Worm (Caenorhabditis elegans) whole organism, young adult: ENCODE data around the gene egl-19.

ENCODE experiments used
- B0035.1 ChIP-seq: sonication (generic microtip); optimal IDR thresholded peaks from 2 replicates; lab custom pipeline; 2016; ENCODE audit warnings: missing genetic modification characterization, mild to moderate bottlenecking, missing compliant biosample characterization, missing genotype, missing genetic modification reagents
- D2030.7 ChIP-seq: fragments of 200-800 bp; sonication (Bioruptor generic); IDR thresholded peaks from 2 replicates; pipeline ENCODE4 v1.3.6; 2022; ENCODE audit warnings: missing genetic modification reagents, missing genetic modification characterization, missing compliant biosample characterization
- F22D6.2 ChIP-seq: sonication (generic microtip); optimal IDR thresholded peaks from 2 replicates; lab custom pipeline; 2016; ENCODE audit warnings: mild to moderate bottlenecking, missing genetic modification characterization, missing compliant biosample characterization
- F23B12.7 ChIP-seq: sonication (generic microtip); optimal IDR thresholded peaks from 2 replicates; lab custom pipeline; 2017; ENCODE audit warnings: missing genetic modification characterization, mild to moderate bottlenecking, missing compliant biosample characterization, antibody characterized with exemption, moderate library complexity; ENCODE audit not compliant: insufficient read depth
- F57C9.4 ChIP-seq: sonication (generic microtip); optimal IDR thresholded peaks from 2 replicates; lab custom pipeline; 2017; ENCODE audit warnings: mild to moderate bottlenecking, missing genetic modification characterization, missing compliant biosample characterization
- T26A5.8 ChIP-seq: sonication (generic microtip); optimal IDR thresholded peaks from 2 replicates; lab custom pipeline; 2016; ENCODE audit warnings: missing genetic modification characterization, missing compliant biosample characterization
- Y56A3A.18 ChIP-seq: fragments of 200-800 bp; sonication (Bioruptor generic); IDR thresholded peaks from 2 replicates; pipeline ENCODE4 v1.3.6; 2022; ENCODE audit warnings: missing genetic modification reagents, missing genetic modification characterization, missing compliant biosample characterization
- Y67H2A.10 ChIP-seq: fragments of 200-800 bp; sonication (Bioruptor generic); conservative IDR thresholded peaks from 2 replicates; pipeline ENCODE4 v1.3.6; 2022; ENCODE audit warnings: missing genetic modification reagents, missing genetic modification characterization, missing compliant biosample characterization
- ZK185.1 ChIP-seq: sonication (generic microtip); optimal IDR thresholded peaks from 2 replicates; lab custom pipeline; 2016; ENCODE audit warnings: mild to moderate bottlenecking, missing genetic modification characterization, missing compliant biosample characterization; ENCODE audit not compliant: poor library complexity, severe bottlenecking
- akir-1 ChIP-seq: fragments of 200-800 bp; sonication (Bioruptor generic); optimal IDR thresholded peaks from 2 replicates; lab custom pipeline; 2018; ENCODE audit warnings: mild to moderate bottlenecking, missing genetic modification characterization, moderate library complexity, missing compliant biosample characterization
- attf-3 ChIP-seq: fragments of 200-800 bp; sonication (Bioruptor generic); conservative IDR thresholded peaks from 2 replicates; pipeline ENCODE4 v1.3.6; 2022; ENCODE audit warnings: missing genetic modification reagents, missing genetic modification characterization, missing compliant biosample characterization
- attf-5 ChIP-seq: fragments of 200-800 bp; sonication (Bioruptor generic); optimal IDR thresholded peaks from 2 replicates; lab custom pipeline; 2018; ENCODE audit warnings: mild to moderate bottlenecking, missing genetic modification characterization, missing compliant biosample characterization
- cebp-2 ChIP-seq: fragments of 200-800 bp; sonication (Bioruptor generic); IDR thresholded peaks from 2 replicates; pipeline ENCODE4 v1.3.6; 2022; ENCODE audit warnings: missing genetic modification characterization, missing compliant biosample characterization
- ceh-27 ChIP-seq: fragments of 200-800 bp; sonication (Bioruptor generic); optimal IDR thresholded peaks from 2 replicates; lab custom pipeline; 2018; ENCODE audit warnings: mild to moderate bottlenecking, missing genetic modification characterization, moderate library complexity, missing compliant biosample characterization
- dpl-1 ChIP-seq: fragments of 150-350 bp; optimal IDR thresholded peaks from 2 replicates; lab custom pipeline; 2014; ENCODE audit warnings: missing biosample characterization, missing genetic modification reagents, missing genetic modification characterization
- gei-17 ChIP-seq: fragments of 200-800 bp; sonication (Bioruptor generic); optimal IDR thresholded peaks from 2 replicates; lab custom pipeline; 2018; ENCODE audit warnings: mild to moderate bottlenecking, missing genetic modification characterization, missing compliant biosample characterization
- hmg-1.2 ChIP-seq: fragments of 200-800 bp; sonication (Bioruptor generic); IDR thresholded peaks from 2 replicates; pipeline ENCODE4 v1.3.6; 2022; ENCODE audit warnings: missing genetic modification reagents, missing genetic modification characterization, missing compliant biosample characterization
- let-607 ChIP-seq, 2 experiments: fragments of 200-800 bp in 1 of 2; sonication (Bioruptor generic) in 1 of 2; sonication (generic microtip) in 1 of 2; optimal IDR thresholded peaks; 2 replicates each; lab custom pipeline; 2016 to 2018; ENCODE audit warnings: mild to moderate bottlenecking in 2 of 2, missing compliant biosample characterization in 2 of 2, missing genetic modification characterization in 2 of 2, moderate library complexity in 2 of 2, missing genotype in 1 of 2
- lin-26 ChIP-seq: fragments of 200-800 bp; sonication (Bioruptor generic); IDR thresholded peaks from 2 replicates; pipeline ENCODE4 v1.3.6; 2022; ENCODE audit warnings: missing genetic modification reagents, missing genetic modification characterization, missing compliant biosample characterization
- lin-40 ChIP-seq: sonication (generic microtip); optimal IDR thresholded peaks from 2 replicates; lab custom pipeline; 2016; ENCODE audit warnings: missing genetic modification characterization, mild to moderate bottlenecking, missing compliant biosample characterization, missing genotype, missing genetic modification reagents
- lir-1 ChIP-seq: fragments of 200-800 bp; sonication (Bioruptor generic); conservative IDR thresholded peaks from 2 replicates; pipeline ENCODE4 v1.3.6; 2022; ENCODE audit warnings: missing genetic modification reagents, missing genetic modification characterization, missing compliant biosample characterization
- lsl-1 ChIP-seq: fragments of 200-800 bp; sonication (Bioruptor generic); optimal IDR thresholded peaks from 2 replicates; lab custom pipeline; 2018; ENCODE audit warnings: mild to moderate bottlenecking, missing genetic modification characterization, moderate library complexity, missing compliant biosample characterization
- lsy-27 ChIP-seq: sonication (generic microtip); optimal IDR thresholded peaks from 2 replicates; lab custom pipeline; 2017; ENCODE audit warnings: missing genetic modification characterization, mild to moderate bottlenecking, missing compliant biosample characterization, antibody characterized with exemption, missing genotype, borderline replicate concordance; ENCODE audit not compliant: insufficient read depth
- madf-10 ChIP-seq: sonication (generic microtip); optimal IDR thresholded peaks from 2 replicates; lab custom pipeline; 2016; ENCODE audit warnings: mild to moderate bottlenecking, missing genetic modification characterization, missing compliant biosample characterization
- madf-3 ChIP-seq: fragments of 200-800 bp; sonication (Bioruptor generic); IDR thresholded peaks from 2 replicates; pipeline ENCODE4 v1.3.6; 2022; ENCODE audit warnings: missing genetic modification reagents, missing genetic modification characterization, missing compliant biosample characterization
- madf-6 ChIP-seq: fragments of 200-800 bp; sonication (Bioruptor generic); IDR thresholded peaks from 2 replicates; pipeline ENCODE4 v1.3.6; 2022; ENCODE audit warnings: missing genetic modification reagents, missing genetic modification characterization, missing compliant biosample characterization
- madf-8 ChIP-seq: fragments of 200-800 bp; sonication (Bioruptor generic); conservative IDR thresholded peaks from 2 replicates; pipeline ENCODE4 v1.3.6; 2022; ENCODE audit warnings: missing genetic modification reagents, missing genetic modification characterization, missing compliant biosample characterization
- mel-28 ChIP-seq: sonication (generic microtip); optimal IDR thresholded peaks from 2 replicates; lab custom pipeline; 2016; ENCODE audit warnings: borderline replicate concordance, mild to moderate bottlenecking, missing genetic modification characterization, missing compliant biosample characterization
- nfya-1 ChIP-seq: sonication (generic microtip); optimal IDR thresholded peaks from 2 replicates; lab custom pipeline; 2017; ENCODE audit warnings: antibody characterized with exemption, missing compliant biosample characterization, missing genetic modification characterization, borderline replicate concordance; ENCODE audit not compliant: insufficient read depth
- nhr-27 ChIP-seq: fragments of 200-800 bp; sonication (Bioruptor generic); optimal IDR thresholded peaks from 2 replicates; lab custom pipeline; 2018; ENCODE audit warnings: mild to moderate bottlenecking, missing genetic modification characterization, moderate library complexity, missing compliant biosample characterization
- rcor-1 ChIP-seq: fragments of 200-800 bp; sonication (Bioruptor generic); IDR thresholded peaks from 2 replicates; pipeline ENCODE4 v1.3.6; 2022; ENCODE audit warnings: missing genetic modification reagents, missing genetic modification characterization, missing compliant biosample characterization
- sdz-38 ChIP-seq: sonication (generic microtip); optimal IDR thresholded peaks from 2 replicates; lab custom pipeline; 2016; ENCODE audit warnings: missing genotype, missing genetic modification characterization, missing compliant biosample characterization
- snpc-1.1 ChIP-seq: sonication (generic microtip); optimal IDR thresholded peaks from 2 replicates; lab custom pipeline; 2017; ENCODE audit warnings: missing genetic modification characterization, mild to moderate bottlenecking, missing compliant biosample characterization, antibody characterized with exemption, moderate library complexity, missing genotype, missing genetic modification reagents; ENCODE audit not compliant: insufficient read depth
- snpc-1.3 ChIP-seq: sonication (generic microtip); optimal IDR thresholded peaks from 2 replicates; lab custom pipeline; 2017; ENCODE audit warnings: missing genetic modification characterization, mild to moderate bottlenecking, missing compliant biosample characterization, antibody characterized with exemption, moderate library complexity, missing genotype, missing genetic modification reagents; ENCODE audit not compliant: insufficient read depth
- sptf-2 ChIP-seq: fragments of 200-800 bp; sonication (Bioruptor generic); optimal IDR thresholded peaks from 2 replicates; lab custom pipeline; 2018; ENCODE audit warnings: mild to moderate bottlenecking, missing genetic modification characterization, missing compliant biosample characterization
- zfh-2 ChIP-seq: fragments of 200-800 bp; sonication (Bioruptor generic); conservative IDR thresholded peaks from 2 replicates; pipeline ENCODE4 v1.3.6; 2022; ENCODE audit warnings: missing genetic modification reagents, missing genetic modification characterization, missing compliant biosample characterization
- zim-3 ChIP-seq: sonication (generic microtip); optimal IDR thresholded peaks from 2 replicates; lab custom pipeline; 2017; ENCODE audit warnings: mild to moderate bottlenecking, missing genetic modification characterization, moderate library complexity, missing compliant biosample characterization
- ztf-22 ChIP-seq: fragments of 200-800 bp; sonication (Bioruptor generic); optimal IDR thresholded peaks from 2 replicates; lab custom pipeline; 2018; ENCODE audit warnings: mild to moderate bottlenecking, missing genetic modification characterization, moderate library complexity, missing compliant biosample characterization
- ztf-3 ChIP-seq: fragments of 200-800 bp; sonication (Bioruptor generic); optimal IDR thresholded peaks from 2 replicates; lab custom pipeline; 2018; ENCODE audit warnings: mild to moderate bottlenecking, missing genetic modification characterization, missing compliant biosample characterization

Gene egl-19

ce11 chrIV:7433858-7434257 lies 28.5 kb downstream of the egl-19 start, which contains the start of gene B0496.11:
Gene B0496.11 (minus strand): TSS chrIV:7433958.
- TF ChIP-seq T26A5.8 (tag; lab: Kevin White, UChicago): no peak
- TF ChIP-seq nfya-1 (tag; lab: Kevin White, UChicago): no peak
- no peak for TF ChIP-seq F22D6.2 (tag; lab: Kevin White, UChicago)
- TF ChIP-seq let-607 (tag; optimal IDR thresholded peaks at IDR 0.05; lab: Kevin White, UChicago): no peak
- no peak for TF ChIP-seq madf-8 (GFP tag; lab: Robert Waterston, UW)
- no peak for TF ChIP-seq lin-40 (tag; lab: Kevin White, UChicago)
- no peak for TF ChIP-seq F23B12.7 (tag; lab: Kevin White, UChicago)
- TF ChIP-seq lsl-1 (GFP tag; lab: Kevin White, UChicago): no peak
- TF ChIP-seq sdz-38 (tag; lab: Kevin White, UChicago): no peak
- no peak for TF ChIP-seq snpc-1.1 (tag; lab: Kevin White, UChicago)
- no peak for TF ChIP-seq ztf-3 (GFP tag; lab: Kevin White, UChicago)
- no peak for TF ChIP-seq attf-5 (GFP tag; lab: Kevin White, UChicago)
- no peak for TF ChIP-seq ZK185.1
- TF ChIP-seq hmg-1.2 (GFP tag; lab: Robert Waterston, UW): no peak
- no peak for TF ChIP-seq lir-1
- TF ChIP-seq rcor-1 (GFP tag; lab: Robert Waterston, UW): no peak

DNA sequence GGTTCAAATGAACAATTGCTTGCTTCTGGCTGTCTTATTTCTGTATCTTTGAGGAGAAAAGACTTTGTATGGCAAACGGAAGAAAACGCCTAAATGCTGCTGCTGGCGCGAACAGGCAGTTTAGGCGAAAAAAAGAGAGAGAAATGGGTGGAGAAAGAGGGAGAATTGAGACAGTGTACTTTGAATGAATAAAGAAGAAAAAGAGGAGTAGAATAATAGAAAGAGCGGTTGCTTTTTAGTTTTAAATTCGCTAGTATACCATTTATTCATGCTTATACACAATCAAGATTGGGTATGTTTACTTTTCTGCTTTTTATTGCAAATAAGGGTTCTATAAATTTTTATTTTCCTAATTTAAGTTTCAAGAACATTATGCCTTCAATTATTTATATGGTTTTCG lies 34.0 kb downstream of the egl-19 start:
- TF ChIP-seq Y67H2A.10 (GFP tag; lab: Robert Waterston, UW) (no peak), cebp-2 (GFP tag; lab: Robert Waterston, UW) (no peak), zim-3 (tag; lab: Kevin White, UChicago) (no peak), T26A5.8 (tag; lab: Kevin White, UChicago) (no peak), mel-28 (tag; lab: Kevin White, UChicago) (no peak), madf-3 (GFP tag; lab: Robert Waterston, UW) (no peak), attf-3 (no peak), D2030.7 (GFP tag; lab: Robert Waterston, UW) (no peak), dpl-1 (GFP tag; lab: Kevin White, UChicago) (no peak), akir-1 (no peak), snpc-1.3 (tag; lab: Kevin White, UChicago) (no peak), lsy-27 (no peak), rcor-1 (GFP tag; lab: Robert Waterston, UW) (no peak), gei-17 (GFP tag; lab: Kevin White, UChicago) (no peak)

DNA sequence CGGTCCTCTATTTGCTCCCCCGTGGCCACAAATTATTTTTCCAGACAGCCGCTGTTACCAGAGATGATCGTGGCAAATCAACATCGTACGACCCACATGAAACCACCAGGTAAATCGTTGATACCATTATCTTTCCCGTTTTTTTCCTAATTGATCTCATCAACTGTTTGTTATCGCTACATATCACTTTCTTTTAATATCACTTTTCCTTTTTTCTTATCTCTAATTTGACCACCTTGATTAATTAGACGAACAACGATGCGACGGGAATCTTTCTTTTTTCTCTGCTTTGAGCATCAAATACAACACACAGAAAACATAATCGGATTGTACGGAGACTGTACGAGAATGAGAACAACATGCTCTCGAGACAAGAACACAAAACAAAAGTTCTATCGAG lies 34.9 kb downstream of the egl-19 start:
- TF ChIP-seq F57C9.4 (no peak), ceh-27 (no peak), lin-26 (GFP tag; lab: Robert Waterston, UW) (no peak), madf-6 (GFP tag; lab: Robert Waterston, UW) (no peak), B0035.1 (tag; lab: Kevin White, UChicago) (no peak), lsy-27 (no peak), cebp-2 (GFP tag; lab: Robert Waterston, UW) (no peak), zfh-2 (GFP tag; lab: Robert Waterston, UW) (no peak), gei-17 (GFP tag; lab: Kevin White, UChicago) (no peak), ztf-22 (GFP tag; lab: Kevin White, UChicago) (no peak), madf-10 (tag; lab: Kevin White, UChicago) (no peak), Y56A3A.18 (GFP tag; lab: Robert Waterston, UW) (no peak), sptf-2 (GFP tag; lab: Kevin White, UChicago) (no peak), nhr-27 (tag; lab: Kevin White, UChicago) (no peak)
